Worm (Caenorhabditis elegans): Measurements from ENCODE around the gene F17E9.18.

- TF ChIP-seq nhr-77 (tag; optimal IDR thresholded peaks at IDR 0.05) (no peak), snpc-4 (tag; optimal IDR thresholded peaks at IDR 0.05) (no peak), mdl-1 (tag; optimal IDR thresholded peaks at IDR 0.05) (no peak), gmeb-1 (tag; optimal IDR thresholded peaks at IDR 0.05) (no peak), R02D3.7 (tag; optimal IDR thresholded peaks at IDR 0.05) (no peak), ama-1 (optimal IDR thresholded peaks at IDR 0.05) (no peak)
Measured at ce11 chrIV:8325667-8326066, 21.3 kb downstream of the F17E9.18 start, which contains the start of gene F35H10.3.

Measured in whole organism, L2 larva.